Worm (Caenorhabditis elegans) whole organism, L4/young adult: ENCODE results near the gene pmpl-1.

ENCODE experiments used
- W03F9.2 ChIP-seq: fragments of 150-350 bp; optimal IDR thresholded peaks from 2 replicates; lab custom pipeline; 2014; ENCODE audit warnings: missing biosample characterization, missing genetic modification characterization
- dao-5 ChIP-seq: sonication (generic microtip); optimal IDR thresholded peaks from 2 replicates; lab custom pipeline; 2016; ENCODE audit warnings: missing genotype, missing genetic modification characterization, moderate library complexity, missing compliant biosample characterization
- him-1 ChIP-seq: sonication (generic microtip); optimal IDR thresholded peaks from 2 replicates; lab custom pipeline; 2016; ENCODE audit warnings: missing genotype, missing genetic modification reagents, missing genetic modification characterization, missing compliant biosample characterization

Gene pmpl-1

DNA sequence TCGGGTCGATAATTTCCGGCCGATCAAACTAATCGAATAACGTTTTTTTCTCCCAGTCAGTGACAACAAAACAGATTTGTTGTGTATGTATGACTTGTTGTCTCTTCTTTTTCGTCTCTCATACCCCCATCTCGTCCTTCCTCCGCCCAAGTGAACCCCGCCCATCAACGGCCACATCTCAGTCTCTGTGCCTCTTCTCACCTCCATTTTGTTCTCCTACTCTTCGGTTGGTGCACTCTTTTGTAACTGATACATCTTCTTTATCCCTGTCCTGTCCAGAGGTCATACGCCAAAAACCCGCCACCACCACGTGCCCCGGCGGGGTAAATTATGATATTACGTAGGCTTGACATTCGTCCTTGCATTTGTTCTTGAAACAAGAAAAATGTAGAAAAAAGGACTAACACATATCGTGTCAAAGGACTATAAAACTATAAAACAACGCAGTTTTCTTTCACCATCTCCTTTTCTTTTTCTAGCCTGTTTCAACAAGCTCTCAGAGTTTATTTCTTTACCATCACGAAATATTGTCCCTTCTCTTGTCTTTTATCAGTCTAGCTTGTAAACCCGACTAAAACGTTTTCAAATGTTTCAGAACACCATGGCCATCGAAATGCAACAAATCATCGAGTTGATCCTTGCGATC is at the start of gene pmpl-1:
TSS of gene pmpl-1 (plus strand) at position 596 of the 646 bp plus-strand sequence.
- TF ChIP-seq him-1 (tag; lab: Kevin White, UChicago) (no peak), dao-5 (tag; lab: Kevin White, UChicago) (no peak), W03F9.2 (no peak)

ce11 chrX:3738617-3739016 is 49.2 kb upstream of the pmpl-1 start:
- TF ChIP-seq him-1 (tag; lab: Kevin White, UChicago) = no peak
- no peak for TF ChIP-seq W03F9.2
- TF ChIP-seq dao-5 (tag; lab: Kevin White, UChicago) = no peak

DNA sequence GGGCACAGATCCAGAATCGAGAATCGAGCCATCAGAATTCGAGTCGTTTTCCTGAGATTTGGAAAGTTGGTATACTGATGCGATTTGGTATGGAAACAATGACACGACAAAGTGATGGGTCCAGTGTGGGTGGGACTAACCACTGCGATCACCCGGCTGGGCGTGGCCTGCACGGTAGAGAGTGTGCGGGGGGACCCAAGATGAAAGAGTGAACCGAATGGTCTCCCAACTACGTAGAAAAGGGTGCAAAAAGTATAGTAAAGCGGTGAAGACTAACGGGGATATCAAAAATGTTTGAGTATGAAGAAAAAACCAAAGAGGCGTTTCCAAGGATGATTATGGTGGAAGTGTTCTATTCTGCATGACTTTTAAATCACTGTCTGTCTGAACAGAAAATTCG is 45.6 kb upstream of the pmpl-1 start, which contains the start of gene fkh-2:
TSS of gene fkh-2 (minus strand) at position 101 of the 400 bp plus-strand sequence.
- TF ChIP-seq dao-5 (tag; lab: Kevin White, UChicago) = no peak
- TF ChIP-seq him-1 (tag; lab: Kevin White, UChicago) = no peak
- no peak for TF ChIP-seq W03F9.2

- TF ChIP-seq him-1 (tag; lab: Kevin White, UChicago) (no peak), W03F9.2 (no peak), dao-5 (tag; lab: Kevin White, UChicago) (no peak)
Measured at ce11 chrX:3743190-3743589, 44.6 kb upstream of the pmpl-1 start.

ce11 chrX:3751370-3751769 is 36.5 kb upstream of the pmpl-1 start:
- TF ChIP-seq W03F9.2 = no peak
- TF ChIP-seq dao-5 (tag; lab: Kevin White, UChicago) = no peak
- TF ChIP-seq him-1 (tag; lab: Kevin White, UChicago) = no peak

DNA sequence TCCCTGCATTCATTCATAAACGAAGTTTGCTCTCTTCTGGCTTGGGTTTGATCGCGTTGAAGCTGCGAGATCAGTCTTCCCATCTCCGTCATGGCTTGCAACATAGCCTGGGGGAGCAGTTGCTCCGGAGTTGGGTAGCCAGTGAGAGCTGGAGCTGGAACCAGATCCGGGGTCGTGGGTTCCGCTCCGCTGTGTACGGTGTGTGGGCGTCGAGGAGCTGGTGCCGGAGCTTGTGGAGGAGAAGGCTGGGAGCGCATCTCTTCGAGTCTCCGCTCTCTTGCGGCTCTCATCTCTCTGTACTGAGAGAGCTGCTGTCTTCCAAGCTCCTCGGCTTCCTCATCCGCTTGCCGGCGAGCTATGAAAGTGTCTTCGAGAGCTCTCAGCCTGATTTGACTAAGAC is 35.4 kb upstream of the pmpl-1 start:
- TF ChIP-seq W03F9.2 = no peak
- no peak for TF ChIP-seq him-1 (tag; lab: Kevin White, UChicago)
- TF ChIP-seq dao-5 (tag; lab: Kevin White, UChicago) = no peak

DNA sequence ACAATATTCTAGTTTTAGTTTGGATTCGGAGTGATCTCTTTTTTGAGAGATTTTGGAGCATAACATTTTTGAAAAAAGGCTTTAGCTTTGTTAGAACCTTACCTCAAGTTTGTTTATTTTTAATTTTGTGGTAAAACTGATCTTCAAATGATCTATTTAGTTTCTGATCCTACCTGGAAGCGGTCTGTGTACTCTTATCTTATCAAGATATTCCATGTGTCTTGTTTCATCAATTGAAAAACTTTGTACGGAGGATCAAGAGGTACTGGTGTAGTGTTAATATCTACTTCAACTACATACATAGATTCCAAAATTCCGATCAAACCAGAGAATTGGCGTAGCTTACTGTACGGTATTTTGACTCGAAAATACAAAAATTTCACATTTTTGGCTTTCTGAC is 32.1 kb upstream of the pmpl-1 start:
- TF ChIP-seq W03F9.2 (no peak), him-1 (tag; lab: Kevin White, UChicago) (no peak), dao-5 (tag; lab: Kevin White, UChicago) (no peak)

ce11 chrX:3756238-3756637 is 31.6 kb upstream of the pmpl-1 start:
- TF ChIP-seq W03F9.2 (no peak), dao-5 (tag; lab: Kevin White, UChicago) (no peak), him-1 (tag; lab: Kevin White, UChicago) (no peak)

ce11 chrX:3758399-3758798 is 29.4 kb upstream of the pmpl-1 start, which contains the start of gene T14G12.12:
Gene T14G12.12, minus strand, starts transcription at chrX:3758499.
- TF ChIP-seq W03F9.2 = no peak
- no peak for TF ChIP-seq dao-5 (tag; lab: Kevin White, UChicago)
- TF ChIP-seq him-1 (tag; lab: Kevin White, UChicago) = no peak

DNA sequence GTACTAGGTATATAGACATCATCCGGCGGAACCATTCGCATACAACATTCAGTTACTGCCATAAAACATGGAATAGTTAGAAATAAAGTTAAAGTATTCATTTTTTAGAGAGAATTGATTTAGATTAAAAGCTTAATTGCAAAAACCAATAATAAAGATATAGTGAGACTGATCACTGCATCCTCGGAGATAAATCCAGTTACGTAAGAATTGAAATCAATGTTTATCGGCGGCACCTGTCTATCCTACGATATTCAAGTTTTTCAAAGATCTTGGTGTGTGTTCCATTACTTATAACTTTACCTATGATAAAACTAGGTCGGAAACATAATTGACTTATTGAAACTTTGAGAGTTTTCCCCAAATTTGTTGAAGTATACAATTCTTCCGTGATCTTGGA is 28.5 kb upstream of the pmpl-1 start, which contains the start of gene T14G12.6:
TSS of gene T14G12.6 (minus strand) at position 101 of the 400 bp plus-strand sequence.
- TF ChIP-seq dao-5 (tag; lab: Kevin White, UChicago) = no peak
- no peak for TF ChIP-seq W03F9.2
- TF ChIP-seq him-1 (tag; lab: Kevin White, UChicago) = no peak

DNA sequence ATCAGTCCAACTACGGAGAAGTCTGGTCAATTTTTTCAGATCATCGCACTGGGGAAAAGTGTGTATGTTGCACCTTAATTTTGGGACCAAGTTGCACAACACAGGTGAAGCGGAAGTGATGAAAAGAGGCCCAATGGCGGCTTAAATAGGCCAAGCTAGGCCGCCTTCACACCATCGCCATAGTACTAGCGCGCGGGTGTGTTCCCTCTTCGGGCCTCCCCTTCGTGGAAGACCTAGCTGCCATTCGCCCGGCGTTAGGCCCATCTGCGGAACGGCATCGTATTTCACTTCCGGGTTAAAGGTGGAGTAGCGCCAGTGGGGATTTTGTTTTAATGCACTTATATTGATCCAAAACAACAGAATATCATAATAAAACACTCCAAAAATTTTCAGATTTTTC is 28.0 kb upstream of the pmpl-1 start:
- TF ChIP-seq W03F9.2 (no peak), dao-5 (tag; lab: Kevin White, UChicago) (no peak), him-1 (tag; lab: Kevin White, UChicago) (no peak)

DNA sequence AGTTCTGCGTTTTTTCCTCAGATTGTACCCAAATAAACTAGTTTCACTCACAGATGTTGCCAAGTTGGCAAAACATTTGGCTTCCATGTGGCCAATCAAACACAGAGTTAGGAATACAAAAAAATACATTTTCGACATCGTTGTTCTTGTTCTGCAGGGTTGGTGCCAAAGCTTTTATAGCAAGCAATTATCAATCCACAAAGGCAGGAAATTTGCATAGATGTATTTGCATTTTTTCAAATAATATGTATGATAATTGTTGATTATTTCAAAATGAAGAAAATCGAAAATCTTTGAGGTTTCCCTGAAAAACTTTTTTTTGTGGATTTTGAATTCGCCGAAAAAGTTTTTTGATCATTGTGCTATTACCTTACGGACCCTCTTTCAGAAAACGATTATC is 25.4 kb upstream of the pmpl-1 start, which contains the start of gene T14G12.11:
TSS of gene T14G12.11 (minus strand) at position 138 of the 400 bp plus-strand sequence.
- TF ChIP-seq dao-5 (tag; lab: Kevin White, UChicago) (no peak), him-1 (tag; lab: Kevin White, UChicago) (no peak), W03F9.2 (no peak)

- TF ChIP-seq W03F9.2 = no peak
- TF ChIP-seq dao-5 (tag; lab: Kevin White, UChicago) = no peak
- TF ChIP-seq him-1 (tag; lab: Kevin White, UChicago) = no peak
Measured at ce11 chrX:3764295-3764694, 23.5 kb upstream of the pmpl-1 start, which contains the start of gene F47B7.3. Gene F47B7.3, minus strand, starts transcription at chrX:3764395.

ce11 chrX:3766552-3766951 is 21.3 kb upstream of the pmpl-1 start, which contains the start of gene F47B7.4:
Gene F47B7.4, minus strand, starts transcription at chrX:3766652.
- TF ChIP-seq him-1 (tag; lab: Kevin White, UChicago) = no peak
- TF ChIP-seq W03F9.2 = no peak
- no peak for TF ChIP-seq dao-5 (tag; lab: Kevin White, UChicago)
